Worm (Caenorhabditis elegans) whole organism, L4 larva: Measurements from ENCODE around the gene C55C3.6.

Experiments
- F26F4.8 ChIP-seq: fragments of 200-800 bp; sonication (Bioruptor generic); conservative IDR thresholded peaks from 2 replicates; pipeline ENCODE4 v1.3.6; 2022; ENCODE audit warnings: missing genetic modification characterization, missing compliant biosample characterization
- F44E2.7 ChIP-seq: fragments of 200-800 bp; sonication (Bioruptor generic); IDR thresholded peaks from 2 replicates; pipeline ENCODE4 v2.1.2; 2022; ENCODE audit warnings: missing genetic modification characterization, missing compliant biosample characterization
- T26A8.4 ChIP-seq: fragments of 200-800 bp; sonication (Bioruptor generic); IDR thresholded peaks from 2 replicates; pipeline ENCODE4 v1.3.6; 2022; ENCODE audit warnings: missing genetic modification characterization, missing compliant biosample characterization
- Y75B8A.6 ChIP-seq: fragments of 200-800 bp; sonication (Bioruptor generic); IDR thresholded peaks from 2 replicates; pipeline ENCODE4 v1.3.6; 2022; ENCODE audit warnings: missing genetic modification reagents, missing genetic modification characterization, missing compliant biosample characterization
- ZK337.2 ChIP-seq: fragments of 200-800 bp; sonication (Bioruptor generic); IDR thresholded peaks from 2 replicates; pipeline ENCODE4 v1.3.6; 2022; ENCODE audit warnings: missing genetic modification reagents, missing genetic modification characterization, missing compliant biosample characterization
- aha-1 ChIP-seq: fragments of 150-350 bp; peaks from one replicate; lab custom pipeline; 2014; ENCODE audit warnings: missing biosample characterization, missing genetic modification characterization
- ceh-62 ChIP-seq: sonication (generic microtip); optimal IDR thresholded peaks from 2 replicates; lab custom pipeline; 2017; ENCODE audit warnings: missing biosample characterization, missing genetic modification characterization
- ceh-82 ChIP-seq: sonication (generic microtip); optimal IDR thresholded peaks from 2 replicates; lab custom pipeline; 2017; ENCODE audit warnings: missing biosample characterization, missing genetic modification characterization
- daf-16 ChIP-seq, 3 experiments: sonication (generic microtip); optimal IDR thresholded peaks; 2 replicates each; lab custom pipeline; 2016 to 2017; ENCODE audit warnings: missing genetic modification characterization in 3 of 3, missing genetic modification reagents in 3 of 3, mild to moderate bottlenecking in 2 of 3, missing compliant biosample characterization in 2 of 3, missing biosample characterization in 1 of 3, moderate library complexity in 1 of 3
- daf-19 ChIP-seq: fragments of 200-800 bp; sonication (Bioruptor generic); conservative IDR thresholded peaks from 2 replicates; pipeline ENCODE4 v1.3.6; 2022; ENCODE audit warnings: missing genetic modification characterization, missing compliant biosample characterization
- dmd-8 ChIP-seq: fragments of 200-800 bp; sonication (Bioruptor generic); IDR thresholded peaks from 2 replicates; pipeline ENCODE4 v1.3.6; 2022; ENCODE audit warnings: missing genetic modification characterization, missing compliant biosample characterization
- dpl-1 ChIP-seq: fragments of 150-350 bp; optimal IDR thresholded peaks from 2 replicates; lab custom pipeline; 2014; ENCODE audit warnings: missing biosample characterization, missing genetic modification reagents, missing genetic modification characterization
- duxl-1 ChIP-seq: sonication (generic microtip); optimal IDR thresholded peaks from 2 replicates; lab custom pipeline; 2016; ENCODE audit warnings: mild to moderate bottlenecking, missing genetic modification characterization, moderate library complexity, missing compliant biosample characterization; ENCODE audit not compliant: poor library complexity
- dve-1 ChIP-seq: sonication (generic microtip); optimal IDR thresholded peaks from 2 replicates; lab custom pipeline; 2017; ENCODE audit warnings: antibody characterized with exemption, mild to moderate bottlenecking, missing genetic modification characterization, missing compliant biosample characterization; ENCODE audit not compliant: insufficient read depth
- fkh-10 ChIP-seq: fragments of 150-350 bp; optimal IDR thresholded peaks from 2 replicates; lab custom pipeline; 2014; ENCODE audit warnings: missing biosample characterization, missing genetic modification reagents, missing genetic modification characterization
- hif-1 ChIP-seq, 2 experiments: sonication (generic microtip); optimal IDR thresholded peaks; 2 replicates each; lab custom pipeline; 2016 to 2017; ENCODE audit warnings: missing compliant biosample characterization in 2 of 2, missing genetic modification characterization in 2 of 2, missing genetic modification reagents in 2 of 2, missing genotype in 2 of 2, mild to moderate bottlenecking in 1 of 2
- hlh-11 ChIP-seq: fragments of 200-800 bp; sonication (Bioruptor generic); optimal IDR thresholded peaks from 2 replicates; lab custom pipeline; 2018; ENCODE audit warnings: mild to moderate bottlenecking, missing genetic modification characterization, missing compliant biosample characterization
- hlh-30 ChIP-seq: sonication (generic microtip); optimal IDR thresholded peaks from 2 replicates; lab custom pipeline; 2017; ENCODE audit warnings: antibody characterized with exemption, mild to moderate bottlenecking, missing genetic modification characterization, missing compliant biosample characterization; ENCODE audit not compliant: insufficient read depth
- lin-1 ChIP-seq: fragments of 200-800 bp; sonication (Bioruptor generic); IDR thresholded peaks from 2 replicates; pipeline ENCODE4 v1.3.6; 2022; ENCODE audit warnings: missing genetic modification reagents, missing genetic modification characterization, missing compliant biosample characterization
- lir-3 ChIP-seq: sonication (generic microtip); optimal IDR thresholded peaks from 2 replicates; lab custom pipeline; 2016; ENCODE audit warnings: mild to moderate bottlenecking, missing genetic modification characterization, missing compliant biosample characterization
- mep-1 ChIP-seq: fragments of 150-350 bp; sonication (generic microtip); optimal IDR thresholded peaks from 3 replicates; lab custom pipeline; 2014; ENCODE audit warnings: missing biosample characterization, missing genetic modification characterization
- nhr-10 ChIP-seq: fragments of 150-350 bp; optimal IDR thresholded peaks from 2 replicates; lab custom pipeline; 2014; ENCODE audit warnings: missing biosample characterization, missing genetic modification characterization
- nhr-102 ChIP-seq: sonication (generic microtip); optimal IDR thresholded peaks from 2 replicates; lab custom pipeline; 2016; ENCODE audit warnings: mild to moderate bottlenecking, missing genetic modification characterization, moderate library complexity, missing compliant biosample characterization
- nhr-111 ChIP-seq: fragments of 200-800 bp; sonication (Bioruptor generic); optimal IDR thresholded peaks from 2 replicates; lab custom pipeline; 2018; ENCODE audit warnings: mild to moderate bottlenecking, missing genetic modification characterization, missing compliant biosample characterization
- nhr-28 ChIP-seq: fragments of 150-350 bp; optimal IDR thresholded peaks from 2 replicates; lab custom pipeline; 2014; ENCODE audit warnings: missing biosample characterization, missing genetic modification characterization
- nhr-41 ChIP-seq: fragments of 200-800 bp; sonication (Bioruptor generic); IDR thresholded peaks from 2 replicates; pipeline ENCODE4 v1.3.6; 2022; ENCODE audit warnings: missing genetic modification reagents, missing genetic modification characterization, missing compliant biosample characterization
- nhr-42 ChIP-seq: fragments of 200-800 bp; sonication (Bioruptor generic); IDR thresholded peaks from 2 replicates; pipeline ENCODE4 v1.3.6; 2022; ENCODE audit warnings: missing genetic modification characterization, missing compliant biosample characterization
- nhr-77 ChIP-seq: fragments of 150-350 bp; optimal IDR thresholded peaks from 2 replicates; lab custom pipeline; 2014; ENCODE audit warnings: missing biosample characterization, missing genetic modification characterization
- pqm-1 ChIP-seq: sonication (generic microtip); optimal IDR thresholded peaks from 2 replicates; lab custom pipeline; 2017; ENCODE audit warnings: missing biosample characterization, missing genetic modification characterization
- saeg-2 ChIP-seq: fragments of 200-800 bp; sonication (Bioruptor generic); IDR thresholded peaks from 2 replicates; pipeline ENCODE4 v1.3.6; 2022; ENCODE audit warnings: missing genetic modification reagents, missing genetic modification characterization, missing compliant biosample characterization
- snpc-1.2 ChIP-seq: fragments of 200-800 bp; sonication (Bioruptor generic); IDR thresholded peaks from 2 replicates; pipeline ENCODE4 v1.3.6; 2022; ENCODE audit warnings: missing genetic modification reagents, missing genetic modification characterization, missing compliant biosample characterization
- tag-97 ChIP-seq: fragments of 200-800 bp; sonication (Bioruptor generic); IDR thresholded peaks from 2 replicates; pipeline ENCODE4 v1.3.6; 2022; ENCODE audit warnings: missing genetic modification characterization, missing compliant biosample characterization
- unc-130 ChIP-seq: sonication (generic microtip); optimal IDR thresholded peaks from 2 replicates; lab custom pipeline; 2016; ENCODE audit warnings: missing genetic modification reagents, missing genetic modification characterization, missing compliant biosample characterization
- unc-39 ChIP-seq: sonication (generic microtip); optimal IDR thresholded peaks from 2 replicates; lab custom pipeline; 2017; ENCODE audit warnings: missing biosample characterization, missing genetic modification characterization
- unc-62 ChIP-seq, 3 experiments: fragments of 150-350 bp in 1 of 3; sonication (generic microtip); optimal IDR thresholded peaks in 2 of 3; peaks in 1 of 3; 1 replicate in 1 of 3; 2 replicates in 2 of 3; lab custom pipeline; 2014 to 2017; ENCODE audit warnings: missing biosample characterization in 3 of 3, missing genetic modification characterization in 3 of 3, missing genetic modification reagents in 3 of 3, missing genotype in 1 of 3
- zip-2 ChIP-seq: fragments of 150-350 bp; optimal IDR thresholded peaks from 2 replicates; lab custom pipeline; 2014; ENCODE audit warnings: missing biosample characterization, missing genetic modification characterization
- ztf-11 ChIP-seq: fragments of 150-350 bp; optimal IDR thresholded peaks from 2 replicates; lab custom pipeline; 2014; ENCODE audit warnings: missing biosample characterization, missing genetic modification characterization

Gene C55C3.6

ce11 chrIV:5659461-5659860 lies 23.5 kb upstream of the C55C3.6 start (continued):
- TF ChIP-seq saeg-2 (GFP tag; lab: Robert Waterston, UW), result no peak
- TF ChIP-seq tag-97 (GFP tag; lab: Robert Waterston, UW), result no peak
- TF ChIP-seq nhr-10 (tag; lab: Kevin White, UChicago), result no peak
- TF ChIP-seq nhr-28 (tag; lab: Kevin White, UChicago), result peak; percentile 80
- no peak for TF ChIP-seq F26F4.8 (GFP tag; lab: Robert Waterston, UW)
- TF ChIP-seq hlh-11 (tag; lab: Kevin White, UChicago), result peak; percentile 65
- TF ChIP-seq unc-39 (tag; lab: Kevin White, UChicago), result no peak
- no peak for TF ChIP-seq Y75B8A.6 (GFP tag; lab: Robert Waterston, UW)
- TF ChIP-seq lin-1 (GFP tag; lab: Robert Waterston, UW), result peak; percentile 82
- TF ChIP-seq F44E2.7, result no peak
- TF ChIP-seq zip-2 (tag; lab: Kevin White, UChicago), result no peak
- TF ChIP-seq mep-1 (tag; lab: Kevin White, UChicago), result no peak
- TF ChIP-seq aha-1, result peak; percentile 32

- TF ChIP-seq nhr-42 (GFP tag; lab: Robert Waterston, UW), result 0 out of 2 replicates have a peak, but pooled peaks have one; percentile 14
- peak; percentile 27 for TF ChIP-seq duxl-1
- TF ChIP-seq T26A8.4 (GFP tag; lab: Robert Waterston, UW), result 0 out of 2 replicates have a peak, but pooled peaks have one; percentile 12
- TF ChIP-seq hlh-30 (tag; lab: Kevin White, UChicago), result peak; percentile 9
- TF ChIP-seq dve-1 (tag; lab: Kevin White, UChicago), result no peak
- TF ChIP-seq, all 104 proteins: peak for 4
These were observed 22.7 kb upstream of the C55C3.6 start, which contains the start of gene skn-1 for ce11 chrIV:5660239-5660638. skn-1 (minus strand) TSS chrIV:5660384.

DNA sequence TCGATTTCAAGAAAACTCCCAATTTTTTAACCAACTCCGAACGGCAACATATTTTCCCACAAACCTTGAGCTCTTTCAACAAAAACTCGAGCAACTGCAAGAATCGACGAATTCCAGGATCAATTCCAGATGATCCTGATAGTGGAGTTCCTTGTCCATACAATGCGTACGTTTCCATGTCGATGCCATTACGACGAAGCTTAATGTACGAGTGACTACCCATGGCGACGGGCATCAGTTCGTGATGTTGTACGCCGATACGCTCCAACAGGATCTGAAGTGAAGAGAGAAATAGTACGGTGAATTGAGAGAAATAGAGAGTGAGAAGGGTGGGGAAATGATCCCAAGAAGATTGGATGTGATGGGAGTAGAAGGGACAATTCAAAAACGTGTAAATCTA lies 20.9 kb upstream of the C55C3.6 start:
- no peak for TF ChIP-seq ztf-11 (tag; lab: Kevin White, UChicago)
- no peak for TF ChIP-seq hlh-11 (tag; lab: Kevin White, UChicago)
- TF ChIP-seq nhr-111, result no peak
- no peak for TF ChIP-seq unc-39 (tag; lab: Kevin White, UChicago)
- no peak for TF ChIP-seq daf-19 (GFP tag; lab: Robert Waterston, UW)
- no peak for TF ChIP-seq ceh-62 (tag; lab: Kevin White, UChicago)
- no peak for TF ChIP-seq ZK337.2 (GFP tag; lab: Robert Waterston, UW)
- peak; percentile 85 for TF ChIP-seq aha-1
- TF ChIP-seq nhr-102 (tag; lab: Kevin White, UChicago), result no peak
- TF ChIP-seq duxl-1, result no peak
- peak in 1 of 2 experiments; percentile 72 for TF ChIP-seq unc-62 (GFP tag; optimal IDR thresholded peaks at IDR 0.05 in 1 of 2; lab: Kevin White, UChicago)
- TF ChIP-seq unc-62 (tag; optimal IDR thresholded peaks at IDR 0.05; lab: Kevin White, UChicago), result no peak
- TF ChIP-seq hif-1 (tag; optimal IDR thresholded peaks at IDR 0.05; lab: Kevin White, UChicago), result no peak
- no peak for TF ChIP-seq nhr-77 (tag; lab: Kevin White, UChicago)
- no peak for TF ChIP-seq dpl-1 (GFP tag; lab: Kevin White, UChicago)
- no peak for TF ChIP-seq unc-130 (GFP tag; lab: Kevin White, UChicago)
- no peak for TF ChIP-seq nhr-41 (GFP tag; lab: Robert Waterston, UW)
- TF ChIP-seq daf-16 (GFP tag; optimal IDR thresholded peaks at IDR 0.05; lab: Kevin White, UChicago), result no peak
- no peak for TF ChIP-seq daf-16 (tag; optimal IDR thresholded peaks at IDR 0.05; lab: Kevin White, UChicago)
- no peak for TF ChIP-seq Y75B8A.6 (GFP tag; lab: Robert Waterston, UW)

DNA sequence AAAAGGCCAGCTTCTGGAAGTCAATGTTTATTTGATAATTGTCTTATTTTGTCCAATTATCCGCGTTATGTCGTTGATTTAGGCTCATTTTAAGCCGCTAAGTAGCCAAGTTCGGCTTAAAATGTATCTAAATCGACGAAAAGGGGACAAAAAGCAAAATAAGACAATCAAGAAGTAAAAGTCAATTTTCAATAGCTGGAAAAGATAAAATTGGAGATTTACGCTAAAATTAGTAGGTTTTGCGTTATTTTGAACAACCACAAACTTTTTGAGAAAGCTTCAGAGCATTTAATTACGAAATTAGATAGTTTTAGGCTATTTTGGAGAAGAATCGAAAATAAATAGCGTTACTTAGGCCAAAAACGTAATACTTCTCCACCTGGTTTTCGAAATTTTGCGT lies 20.1 kb upstream of the C55C3.6 start:
- TF ChIP-seq Y75B8A.6 (GFP tag; lab: Robert Waterston, UW) (no peak), ceh-82 (tag; lab: Kevin White, UChicago) (no peak), fkh-10 (GFP tag; lab: Kevin White, UChicago) (no peak), pqm-1 (tag; lab: Kevin White, UChicago) (no peak), snpc-1.2 (no peak), nhr-28 (tag; lab: Kevin White, UChicago) (no peak), daf-16 (GFP tag; optimal IDR thresholded peaks at IDR 0.05; lab: Kevin White, UChicago) (no peak), daf-16 (tag; optimal IDR thresholded peaks at IDR 0.05; lab: Kevin White, UChicago) (peak; percentile 1), duxl-1 (no peak), dmd-8 (GFP tag; lab: Robert Waterston, UW) (no peak), lir-3 (tag; lab: Kevin White, UChicago) (no peak), aha-1 (peak; percentile 94)
